Worm (Caenorhabditis elegans): ENCODE results near the gene btb-17.
A peak's percentile ranks its signal among the peaks of the same experiment; 100 is the strongest.

Gene btb-17

DNA sequence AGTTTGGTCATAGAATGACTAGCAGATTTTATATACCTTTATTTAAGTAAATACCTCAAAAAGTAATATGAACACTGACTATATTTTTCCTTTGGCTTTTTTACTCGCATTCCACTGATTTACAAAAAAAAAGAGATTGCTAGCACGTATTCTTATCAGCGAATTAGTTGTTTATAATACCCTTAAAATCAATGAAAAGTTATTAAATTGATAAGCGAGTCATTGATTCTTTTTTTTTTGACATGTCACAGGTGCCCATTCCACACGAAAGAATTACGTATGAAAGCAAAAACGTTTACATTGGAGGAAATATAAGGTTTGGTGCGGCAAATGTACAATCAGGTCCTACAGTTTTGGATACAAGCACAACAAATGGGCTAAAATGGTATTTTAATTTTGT lies at the start of gene btb-17:
TSS of gene btb-17 (plus strand) at position 213 of the 400 bp plus-strand sequence.
- TF ChIP-seq nhr-67 (tag; optimal IDR thresholded peaks at IDR 0.05), result no peak
- no peak for TF ChIP-seq lsy-12 (tag; optimal IDR thresholded peaks at IDR 0.05)
- TF ChIP-seq elt-2 (tag; optimal IDR thresholded peaks at IDR 0.05), result peak; percentile 77
- peak; percentile 55 for TF ChIP-seq pqm-1 (tag; optimal IDR thresholded peaks at IDR 0.05)
- no peak for TF ChIP-seq ceh-82 (tag; optimal IDR thresholded peaks at IDR 0.05)
- no peak for TF ChIP-seq nhr-28 (tag; optimal IDR thresholded peaks at IDR 0.05)

DNA sequence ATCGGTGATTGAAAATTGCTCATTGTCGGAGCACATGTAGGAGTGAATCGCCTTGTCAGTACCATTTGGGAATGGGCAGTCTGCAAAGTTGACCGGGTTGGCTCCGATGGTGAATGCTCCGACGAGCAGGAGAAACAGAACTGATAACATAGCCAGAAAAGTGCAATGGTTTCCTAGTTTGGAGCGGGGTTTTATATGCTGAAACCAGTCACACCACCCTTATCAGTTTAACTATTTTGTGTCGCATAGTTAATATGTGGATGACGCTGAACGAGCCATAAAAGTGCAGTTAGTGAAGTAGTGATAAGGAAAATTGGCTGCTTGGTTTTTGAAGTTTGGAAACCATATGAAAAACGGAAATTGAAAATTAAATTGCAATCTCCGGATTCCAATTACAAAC lies 49.4 kb upstream of the btb-17 start, which contains the start of gene C17F4.7:
TSS of gene C17F4.7 (minus strand) at position 180 of the 400 bp plus-strand sequence.
- TF ChIP-seq elt-3 (tag; optimal IDR thresholded peaks at IDR 0.05), result no peak
- no peak for TF ChIP-seq ceh-82 (tag; optimal IDR thresholded peaks at IDR 0.05)
- TF ChIP-seq elt-2 (tag; optimal IDR thresholded peaks at IDR 0.05), result peak; percentile 99
- TF ChIP-seq elt-1 (tag; optimal IDR thresholded peaks at IDR 0.05), result no peak
- TF ChIP-seq snpc-4 (tag; optimal IDR thresholded peaks at IDR 0.05), result no peak
- TF ChIP-seq pqm-1 (tag; optimal IDR thresholded peaks at IDR 0.05), result peak; percentile 96
- peak; percentile 71 for TF ChIP-seq jun-1 (tag; optimal IDR thresholded peaks at IDR 0.05)
- no peak for TF ChIP-seq nfya-1 (tag; optimal IDR thresholded peaks at IDR 0.05; ENCODE audit: insufficient read depth)

DNA sequence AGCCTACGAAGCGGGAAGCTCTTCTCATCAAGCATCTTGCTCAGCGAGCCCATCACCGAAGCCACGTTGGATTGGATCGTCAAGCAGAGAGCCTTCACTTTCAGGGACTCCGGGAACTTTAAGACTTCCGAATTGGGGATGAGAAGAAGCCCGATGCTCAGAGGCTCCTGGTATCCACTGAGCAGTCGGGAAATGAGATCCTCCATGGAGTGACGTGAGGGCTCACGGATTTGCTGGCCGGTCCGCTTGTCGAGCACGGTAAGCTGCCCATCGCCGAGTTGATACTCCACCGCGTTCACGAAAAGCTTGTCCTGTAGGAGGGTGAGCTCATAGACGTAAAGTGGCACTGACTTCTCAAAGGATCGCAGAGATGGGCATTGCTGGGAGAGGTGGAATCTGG lies 47.6 kb upstream of the btb-17 start:
- TF ChIP-seq nhr-25 (tag; optimal IDR thresholded peaks at IDR 0.05) (no peak), nhr-11 (tag; optimal IDR thresholded peaks at IDR 0.05) (no peak), tbx-2 (tag; optimal IDR thresholded peaks at IDR 0.05) (no peak), skn-1 (tag; optimal IDR thresholded peaks at IDR 0.05) (no peak), nhr-28 (tag; optimal IDR thresholded peaks at IDR 0.05) (no peak), snpc-4 (tag; optimal IDR thresholded peaks at IDR 0.05) (no peak), jun-1 (tag; optimal IDR thresholded peaks at IDR 0.05) (no peak), nhr-67 (tag; optimal IDR thresholded peaks at IDR 0.05) (no peak), fos-1 (tag; optimal IDR thresholded peaks at IDR 0.05) (no peak), lin-15B (tag; optimal IDR thresholded peaks at IDR 0.05) (no peak), zag-1 (tag; optimal IDR thresholded peaks at IDR 0.05) (no peak)

DNA sequence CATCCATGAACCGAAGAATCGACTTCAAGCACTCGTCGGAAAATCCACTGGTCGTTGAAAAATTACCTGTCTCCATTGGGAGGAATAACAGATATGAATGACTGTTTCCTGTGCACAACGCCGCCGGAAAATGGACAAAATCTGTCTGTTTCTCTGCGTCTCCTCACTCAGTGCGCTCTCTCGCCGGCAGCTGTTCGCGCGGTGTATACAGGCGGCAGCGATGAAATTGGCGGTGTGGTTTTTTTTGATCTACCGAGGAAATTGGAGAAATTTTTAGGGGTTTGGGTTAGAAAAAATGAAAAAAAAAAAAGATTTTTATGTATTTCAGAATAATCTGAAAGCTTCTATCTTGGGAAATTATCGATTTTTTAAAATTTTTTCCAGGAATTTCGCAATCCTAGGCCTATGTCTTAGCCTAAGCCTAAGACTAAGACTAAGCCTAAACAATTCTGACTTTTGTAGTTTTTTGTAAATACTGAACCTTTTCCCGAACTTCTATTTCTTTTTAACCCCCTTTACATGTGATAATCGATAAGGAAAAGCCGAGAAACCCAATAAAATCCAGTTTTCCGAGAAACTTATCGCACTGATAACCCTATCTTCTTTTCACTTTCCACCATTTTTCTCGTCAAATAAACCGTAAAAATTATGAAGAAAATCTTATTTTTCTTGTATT lies 47.0 kb upstream of the btb-17 start, which contains the start of the genes fbxc-50 and C17F4.2:
TSS of gene fbxc-50 (minus strand) at position 81 of the 676 bp plus-strand sequence.
TSS of gene C17F4.2 (plus strand) at position 626 of the 676 bp plus-strand sequence.
- TF ChIP-seq elt-3 (tag; optimal IDR thresholded peaks at IDR 0.05) (no peak), R02D3.7 (tag; optimal IDR thresholded peaks at IDR 0.05) (no peak), hmg-11 (tag; optimal IDR thresholded peaks at IDR 0.05) (no peak), ceh-28 (tag; optimal IDR thresholded peaks at IDR 0.05) (no peak), ceh-9 (tag; optimal IDR thresholded peaks at IDR 0.05) (no peak), nfya-1 (tag; optimal IDR thresholded peaks at IDR 0.05; ENCODE audit: insufficient read depth) (no peak), skn-1 (tag; optimal IDR thresholded peaks at IDR 0.05) (no peak), daf-12 (tag; optimal IDR thresholded peaks at IDR 0.05) (no peak), ZK546.5 (tag; optimal IDR thresholded peaks at IDR 0.05) (no peak), nhr-11 (tag; optimal IDR thresholded peaks at IDR 0.05) (no peak), unc-62 (GFP tag; optimal IDR thresholded peaks at IDR 0.05) (no peak)

DNA sequence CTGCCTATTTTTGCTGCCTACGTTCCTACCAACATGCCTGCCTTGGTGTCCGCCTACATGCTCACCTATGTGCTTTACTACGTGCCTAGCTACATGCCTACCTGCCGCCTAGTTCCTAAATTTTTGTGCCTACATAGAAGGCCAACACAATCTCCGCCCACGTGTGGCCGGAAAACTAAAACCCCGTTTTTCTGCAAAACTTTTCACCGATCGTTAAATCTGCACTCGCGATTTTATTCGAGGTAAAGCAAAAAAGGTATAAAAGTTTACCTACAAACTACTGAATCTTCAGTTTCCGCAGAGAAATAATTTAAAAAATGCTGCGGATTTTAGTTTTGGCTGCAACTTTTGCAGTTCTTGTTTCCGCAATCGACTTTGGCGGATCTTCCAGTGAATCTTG lies 45.8 kb upstream of the btb-17 start, which contains the start of gene clec-124:
TSS of gene clec-124 (plus strand) at position 301 of the 400 bp plus-strand sequence.
- TF ChIP-seq fkh-2 (tag; optimal IDR thresholded peaks at IDR 0.05) (no peak), lin-39 (tag; optimal IDR thresholded peaks at IDR 0.05) (no peak), sea-2 (GFP tag; optimal IDR thresholded peaks at IDR 0.05) (no peak), nhr-11 (tag; optimal IDR thresholded peaks at IDR 0.05) (no peak), aly-2 (tag; optimal IDR thresholded peaks at IDR 0.05) (no peak), nhr-77 (tag; optimal IDR thresholded peaks at IDR 0.05) (no peak), zag-1 (tag; optimal IDR thresholded peaks at IDR 0.05) (no peak), skn-1 (tag; optimal IDR thresholded peaks at IDR 0.05) (no peak), ama-1 (optimal IDR thresholded peaks at IDR 0.05) (no peak), nfya-1 (tag; optimal IDR thresholded peaks at IDR 0.05; ENCODE audit: insufficient read depth) (no peak), nhr-76 (tag; optimal IDR thresholded peaks at IDR 0.05) (no peak), nhr-25 (tag; optimal IDR thresholded peaks at IDR 0.05) (no peak), lin-15B (tag; optimal IDR thresholded peaks at IDR 0.05) (no peak), pqm-1 (tag; optimal IDR thresholded peaks at IDR 0.05) (no peak), jun-1 (tag; optimal IDR thresholded peaks at IDR 0.05) (no peak), snpc-4 (tag; optimal IDR thresholded peaks at IDR 0.05) (no peak)
